Worm (Caenorhabditis elegans): ENCODE results near the gene sorf-2.

Gene sorf-2

DNA sequence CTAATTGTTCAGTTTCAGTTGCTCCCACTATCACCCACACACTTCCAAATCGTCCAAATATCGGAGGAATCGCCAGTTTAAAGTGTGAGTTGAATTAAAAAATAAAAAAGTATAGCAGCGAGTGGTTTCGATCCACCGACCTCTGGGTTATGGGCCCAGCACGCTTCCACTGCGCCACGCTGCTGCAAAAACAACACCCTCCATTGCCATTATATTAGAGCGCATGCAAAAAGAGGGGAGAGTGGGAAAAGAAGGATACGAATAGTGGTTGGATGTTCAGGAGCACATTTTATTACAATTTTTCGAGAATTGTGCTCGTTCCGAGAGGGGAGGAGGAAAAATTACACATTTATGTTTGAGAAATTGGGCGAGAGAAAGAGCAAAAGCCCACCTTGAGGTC lies 31.6 kb upstream of the sorf-2 start (continued):
- TF ChIP-seq unc-62 (GFP tag; optimal IDR thresholded peaks at IDR 0.05) (no peak), lin-13 (GFP tag; optimal IDR thresholded peaks at IDR 0.05) (peak; percentile 56), unc-39 (tag; optimal IDR thresholded peaks at IDR 0.05) (no peak), lsy-2 (tag; optimal IDR thresholded peaks at IDR 0.05) (peak; percentile 44 to 54)

ce11 chrIII:5301786-5302268 lies 24.6 kb upstream of the sorf-2 start, which contains the start of the genes T15B12.2 and F52C9.5:
T15B12.2 (minus strand) TSS chrIII:5301886.
F52C9.5 (plus strand) TSS chrIII:5302218.
- no peak for TF ChIP-seq elt-1 (tag; optimal IDR thresholded peaks at IDR 0.05)

- TF ChIP-seq egl-27 (tag; optimal IDR thresholded peaks at IDR 0.05) (no peak), lin-39 (tag; optimal IDR thresholded peaks at IDR 0.05) (no peak), nhr-21 (tag; optimal IDR thresholded peaks at IDR 0.05) (no peak), unc-62 (GFP tag; optimal IDR thresholded peaks at IDR 0.05) (no peak)
Measured at ce11 chrIII:5304044-5304443, 22.4 kb upstream of the sorf-2 start.

DNA sequence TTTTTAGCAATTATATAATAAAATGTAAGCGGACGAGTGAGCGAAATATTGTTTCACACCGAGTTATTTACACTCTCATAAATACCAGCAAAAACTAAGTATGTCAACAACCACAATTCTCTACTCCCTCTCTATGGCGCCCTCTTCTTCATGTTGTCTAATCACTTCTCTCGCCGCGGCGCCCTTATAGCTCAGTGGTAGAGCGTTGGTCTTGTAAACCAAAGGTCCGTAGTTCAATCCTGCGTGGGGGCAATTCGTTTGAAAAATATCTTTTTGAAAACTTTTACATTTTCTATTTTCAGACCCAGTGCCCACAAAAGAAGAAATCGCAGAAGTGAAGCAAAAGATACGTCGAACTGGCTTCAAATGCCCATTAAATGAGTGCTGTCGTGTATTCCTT lies 20.7 kb upstream of the sorf-2 start:
- TF ChIP-seq unc-39 (tag; optimal IDR thresholded peaks at IDR 0.05) (no peak), blmp-1 (tag; optimal IDR thresholded peaks at IDR 0.05; ENCODE audit: insufficient read depth) (no peak), nhr-21 (tag; optimal IDR thresholded peaks at IDR 0.05) (peak; percentile 7), nhr-12 (tag; optimal IDR thresholded peaks at IDR 0.05) (no peak), elt-1 (tag; optimal IDR thresholded peaks at IDR 0.05) (no peak), aly-2 (tag; optimal IDR thresholded peaks at IDR 0.05) (no peak), nhr-6 (tag; optimal IDR thresholded peaks at IDR 0.05) (no peak), nhr-237 (tag; optimal IDR thresholded peaks at IDR 0.05) (no peak), zag-1 (tag; optimal IDR thresholded peaks at IDR 0.05) (no peak), ztf-1 (GFP tag; conservative IDR thresholded peaks at IDR 0.05) (no peak), gmeb-1 (tag; optimal IDR thresholded peaks at IDR 0.05) (peak; percentile 52), sem-4 (tag; optimal IDR thresholded peaks at IDR 0.05) (no peak), dmd-4 (tag; optimal IDR thresholded peaks at IDR 0.05) (no peak), lsy-2 (tag; optimal IDR thresholded peaks at IDR 0.05) (peak; percentile 44 to 58), ama-1 (optimal IDR thresholded peaks at IDR 0.05) (no peak), mab-5 (tag; optimal IDR thresholded peaks at IDR 0.05) (no peak), ztf-11 (tag; optimal IDR thresholded peaks at IDR 0.05) (no peak), nhr-11 (tag; optimal IDR thresholded peaks at IDR 0.05) (no peak), ceh-16 (tag; optimal IDR thresholded peaks at IDR 0.05) (no peak), snpc-4 (tag; optimal IDR thresholded peaks at IDR 0.05) (no peak), nhr-10 (tag; optimal IDR thresholded peaks at IDR 0.05) (no peak), ceh-82 (tag; optimal IDR thresholded peaks at IDR 0.05) (no peak), nhr-25 (tag; optimal IDR thresholded peaks at IDR 0.05) (no peak), nhr-77 (tag; optimal IDR thresholded peaks at IDR 0.05) (no peak), unc-62 (GFP tag; optimal IDR thresholded peaks at IDR 0.05) (no peak), R02D3.7 (tag; optimal IDR thresholded peaks at IDR 0.05) (no peak), nhr-23 (tag; optimal IDR thresholded peaks at IDR 0.05) (no peak), alr-1 (tag; optimal IDR thresholded peaks at IDR 0.05) (no peak), F13H6.1 (tag; optimal IDR thresholded peaks at IDR 0.05) (no peak), peb-1 (tag; optimal IDR thresholded peaks at IDR 0.05) (no peak), ztf-4 (tag; optimal IDR thresholded peaks at IDR 0.05) (peak; percentile 6), mbf-1 (tag; optimal IDR thresholded peaks at IDR 0.05) (no peak), Y55F3AM.14 (GFP tag; optimal IDR thresholded peaks at IDR 0.05) (peak; percentile 63), fos-1 (tag; optimal IDR thresholded peaks at IDR 0.05) (peak; percentile 49), unc-55 (GFP tag; optimal IDR thresholded peaks at IDR 0.05) (peak; percentile 38), skn-1 (tag; optimal IDR thresholded peaks at IDR 0.05) (no peak), C34F6.9 (tag; optimal IDR thresholded peaks at IDR 0.05) (peak; percentile 33), lin-13 (GFP tag; optimal IDR thresholded peaks at IDR 0.05) (peak; percentile 46), elt-3 (tag; optimal IDR thresholded peaks at IDR 0.05) (no peak), egl-27 (tag; optimal IDR thresholded peaks at IDR 0.05) (peak; percentile 29), mdl-1 (tag; optimal IDR thresholded peaks at IDR 0.05) (no peak), nhr-129 (tag; optimal IDR thresholded peaks at IDR 0.05) (peak; percentile 69), sma-9 (GFP tag; optimal IDR thresholded peaks at IDR 0.05) (peak; percentile 70), sma-9 (tag; optimal IDR thresholded peaks at IDR 0.05) (no peak), sma-3 (GFP tag; optimal IDR thresholded peaks at IDR 0.05) (peak; percentile 40), crh-2 (tag; optimal IDR thresholded peaks at IDR 0.05) (peak; percentile 42), lin-11 (tag; optimal IDR thresholded peaks at IDR 0.05) (no peak), ZK546.5 (tag; optimal IDR thresholded peaks at IDR 0.05) (no peak)

All from whole organism, L2 larva.